Worm (Caenorhabditis elegans) whole organism, early embryonic: ENCODE results near the gene B0303.4.

Experiments used
- B0310.2 ChIP-seq: sonication (generic microtip); optimal IDR thresholded peaks from 2 replicates; lab custom pipeline; 2016; ENCODE audit warnings: mild to moderate bottlenecking, missing genetic modification characterization, missing compliant biosample characterization
- F13C5.2 ChIP-seq: sonication (generic microtip); optimal IDR thresholded peaks from 2 replicates; lab custom pipeline; 2017; ENCODE audit warnings: mild to moderate bottlenecking, missing genetic modification characterization, inconsistent platforms, missing compliant biosample characterization
- aly-1 ChIP-seq: sonication (generic microtip); optimal IDR thresholded peaks from 2 replicates; lab custom pipeline; 2016; ENCODE audit warnings: missing genetic modification characterization, missing compliant biosample characterization
- ama-1 ChIP-seq: fragments of 150-350 bp; optimal IDR thresholded peaks from 2 replicates; lab custom pipeline; 2014
- ceh-13 ChIP-seq: fragments of 200-800 bp; sonication (Bioruptor generic); optimal IDR thresholded peaks from 2 replicates; lab custom pipeline; 2018; ENCODE audit warnings: mild to moderate bottlenecking, missing genetic modification characterization, missing compliant biosample characterization
- ceh-36 ChIP-seq: sonication (generic microtip); optimal IDR thresholded peaks from 2 replicates; lab custom pipeline; 2016; ENCODE audit warnings: missing genetic modification characterization, inconsistent platforms, missing compliant biosample characterization
- flt-1 ChIP-seq: fragments of 200-800 bp; sonication (Bioruptor generic); IDR thresholded peaks from 2 replicates; pipeline ENCODE4 v1.3.6; 2022; ENCODE audit warnings: missing genetic modification characterization, missing compliant biosample characterization
- pes-1 ChIP-seq: fragments of 200-800 bp; sonication (Bioruptor generic); IDR thresholded peaks from 2 replicates; pipeline ENCODE4 v1.3.6; 2022; ENCODE audit warnings: missing genetic modification reagents, missing genetic modification characterization, missing compliant biosample characterization
- tbx-11 ChIP-seq: fragments of 200-800 bp; sonication (Bioruptor generic); IDR thresholded peaks from 2 replicates; pipeline ENCODE4 v1.3.6; 2022; ENCODE audit warnings: missing genetic modification characterization, missing compliant biosample characterization
- tbx-37 ChIP-seq: fragments of 200-800 bp; sonication (Bioruptor generic); conservative IDR thresholded peaks from 2 replicates; pipeline ENCODE4 v1.3.6; 2022; ENCODE audit warnings: missing genetic modification reagents, missing genetic modification characterization, missing compliant biosample characterization

DNA sequence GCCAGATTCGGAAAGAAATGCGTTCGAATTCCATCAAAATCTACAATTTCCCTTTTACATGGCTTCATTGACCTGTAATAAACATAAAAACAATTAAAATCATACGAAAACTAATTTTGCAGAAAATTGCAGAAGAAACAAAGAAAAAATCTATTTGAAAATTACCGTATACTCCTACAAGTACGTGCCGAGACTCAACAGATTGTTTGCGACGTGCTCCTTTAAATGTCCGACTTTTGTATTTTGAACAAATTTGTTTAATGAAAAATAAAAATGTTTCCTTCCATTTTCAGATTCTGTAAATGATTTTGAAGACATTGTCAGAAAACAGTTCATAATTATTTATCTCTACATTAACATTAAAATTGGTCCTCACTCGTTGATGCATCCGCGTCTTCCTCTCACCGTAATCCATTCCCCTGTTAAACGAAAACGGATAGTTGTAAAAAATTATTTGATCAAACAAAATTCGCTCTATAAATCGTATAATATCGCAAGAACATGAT, 14.6 kb upstream of the B0303.4 start, which contains the start of gene pgl-2:
- TF ChIP-seq flt-1 (GFP tag; lab: Robert Waterston, UW) (no peak), pes-1 (GFP tag; lab: Robert Waterston, UW) (no peak), B0310.2 (tag; lab: Kevin White, UChicago) (no peak), ceh-36 (no peak), tbx-11 (GFP tag; lab: Robert Waterston, UW) (no peak), ama-1 (lab: Kevin White, UChicago) (no peak), F13C5.2 (no peak), ceh-13 (GFP tag; lab: Kevin White, UChicago) (no peak), aly-1 (tag; lab: Kevin White, UChicago) (no peak), tbx-37 (GFP tag; lab: Robert Waterston, UW) (no peak)
